Worm (Caenorhabditis elegans): ENCODE measurements around the gene C16C4.1.
"Not testable (repeated sequence)": the region's sequence is repeated elsewhere in the genome, so short reads cannot be mapped to it uniquely, and the experiment has no call there.

The C16C4.1 gene

ce11 chrII:1852503-1852902 lies 41.5 kb upstream of the C16C4.1 start, which contains the start of gene C52E2.2:
TSS of gene C52E2.2 (plus strand) at chrII:1852803.
- TF ChIP-seq nhr-21 (tag; optimal IDR thresholded peaks at IDR 0.05) (no peak), Y55F3AM.14 (GFP tag; optimal IDR thresholded peaks at IDR 0.05) (no peak), lin-11 (tag; optimal IDR thresholded peaks at IDR 0.05) (no peak), mdl-1 (tag; optimal IDR thresholded peaks at IDR 0.05) (no peak), elt-1 (tag; optimal IDR thresholded peaks at IDR 0.05) (no peak), unc-39 (tag; optimal IDR thresholded peaks at IDR 0.05) (no peak)

ce11 chrII:1854094-1854493 lies 39.9 kb upstream of the C16C4.1 start, which contains the start of gene fbxb-95:
TSS of gene fbxb-95 (plus strand) at chrII:1854394.
- not testable (repeated sequence) for TF ChIP-seq ztf-1 (GFP tag; conservative IDR thresholded peaks at IDR 0.05); ceh-16 (tag; optimal IDR thresholded peaks at IDR 0.05); sma-3 (GFP tag; optimal IDR thresholded peaks at IDR 0.05)

ce11 chrII:1861285-1861793 lies 32.7 kb upstream of the C16C4.1 start, which contains the start of gene C16C4.18:
TSS of gene C16C4.18 (minus strand) at chrII:1861335.
- TF ChIP-seq blmp-1 (tag; optimal IDR thresholded peaks at IDR 0.05; ENCODE audit: insufficient read depth); fos-1 (tag; optimal IDR thresholded peaks at IDR 0.05); ZK546.5 (tag; optimal IDR thresholded peaks at IDR 0.05): not testable (repeated sequence)

ce11 chrII:1862334-1862733 lies 31.7 kb upstream of the C16C4.1 start, which contains the start of gene fbxb-98:
TSS of gene fbxb-98 (plus strand) at chrII:1862634.
- TF ChIP-seq sem-4, skn-1, snpc-4 (tag; optimal IDR thresholded peaks at IDR 0.05): not testable (repeated sequence)

ce11 chrII:1864278-1864677 lies 29.7 kb upstream of the C16C4.1 start, which contains the start of gene C16C4.17:
TSS of gene C16C4.17 (plus strand) at chrII:1864578.
- no peak for TF ChIP-seq nhr-21 (tag; optimal IDR thresholded peaks at IDR 0.05)
- TF ChIP-seq blmp-1 (tag; optimal IDR thresholded peaks at IDR 0.05; ENCODE audit: insufficient read depth), result no peak
- no peak for TF ChIP-seq R02D3.7 (tag; optimal IDR thresholded peaks at IDR 0.05)
- no peak for TF ChIP-seq gmeb-1 (tag; optimal IDR thresholded peaks at IDR 0.05)
- no peak for TF ChIP-seq snpc-4 (tag; optimal IDR thresholded peaks at IDR 0.05)
- no peak for TF ChIP-seq ztf-4 (tag; optimal IDR thresholded peaks at IDR 0.05)
- no peak for TF ChIP-seq mab-5 (tag; optimal IDR thresholded peaks at IDR 0.05)
- no peak for TF ChIP-seq ZK546.5 (tag; optimal IDR thresholded peaks at IDR 0.05)
- no peak for TF ChIP-seq nhr-23 (tag; optimal IDR thresholded peaks at IDR 0.05)
- no peak for TF ChIP-seq ztf-11 (tag; optimal IDR thresholded peaks at IDR 0.05)
- no peak for TF ChIP-seq C34F6.9 (tag; optimal IDR thresholded peaks at IDR 0.05)
- TF ChIP-seq F13H6.1 (tag; optimal IDR thresholded peaks at IDR 0.05), result no peak
- TF ChIP-seq nhr-129 (tag; optimal IDR thresholded peaks at IDR 0.05), result no peak
- TF ChIP-seq sma-9 (GFP tag; optimal IDR thresholded peaks at IDR 0.05), result no peak
- TF ChIP-seq sma-9 (tag; optimal IDR thresholded peaks at IDR 0.05), result no peak
- TF ChIP-seq lsy-2 (tag; optimal IDR thresholded peaks at IDR 0.05), result no peak
- TF ChIP-seq zag-1 (tag; optimal IDR thresholded peaks at IDR 0.05), result no peak

ce11 chrII:1865683-1866431 lies 28.2 kb upstream of the C16C4.1 start, which contains the start of gene math-15:
TSS of gene math-15 (plus strand) at chrII:1866381.
- no peak for TF ChIP-seq ceh-16 (tag; optimal IDR thresholded peaks at IDR 0.05)
- no peak for TF ChIP-seq nhr-11 (tag; optimal IDR thresholded peaks at IDR 0.05)
- peak; percentile 50 for TF ChIP-seq fos-1 (tag; optimal IDR thresholded peaks at IDR 0.05)
- TF ChIP-seq ZK546.5 (tag; optimal IDR thresholded peaks at IDR 0.05), result no peak
- no peak for TF ChIP-seq skn-1 (tag; optimal IDR thresholded peaks at IDR 0.05)
- no peak for TF ChIP-seq dmd-4 (tag; optimal IDR thresholded peaks at IDR 0.05)
- TF ChIP-seq sem-4 (tag; optimal IDR thresholded peaks at IDR 0.05), result no peak
